Fruit fly (Drosophila melanogaster) whole organism: ENCODE data around the gene dsd.

Experiments
- CG8478 ChIP-seq: fragments of >200 bp; optimal IDR thresholded peaks from 2 replicates; lab custom pipeline; 2018; ENCODE audit warnings: inconsistent platforms
- EcR ChIP-seq, 2 experiments: fragments of >200 bp; optimal IDR thresholded peaks; 2 replicates each; lab custom pipeline; 2017; ENCODE audit warnings: missing biosample characterization in 2 of 2, missing genetic modification characterization in 2 of 2, missing genetic modification reagents in 2 of 2
- usp ChIP-seq: fragments of >200 bp; optimal IDR thresholded peaks from 2 replicates; lab custom pipeline; 2017; ENCODE audit warnings: missing biosample characterization, missing genetic modification characterization, mixed read lengths

- no peak for TF ChIP-seq CG8478 (lab: Kevin White, UChicago)
- no peak for TF ChIP-seq EcR (GFP tag; optimal IDR thresholded peaks at IDR 0.05; lab: Kevin White, UChicago)
- TF ChIP-seq usp (GFP tag; lab: Kevin White, UChicago), result no peak
These were observed 15.8 kb upstream of the dsd start for dm6 chr3R:27622993-27623392.
